Fruit fly (Drosophila melanogaster) whole organism, embryonic: ENCODE measurements around the gene NimC2.

Experiments
- ATbp ChIP-seq: fragments of 200-800 bp; sonication (Bioruptor generic); optimal IDR thresholded peaks from 2 replicates; lab custom pipeline; 2017; ENCODE audit warnings: missing biosample characterization, mild to moderate bottlenecking, missing genetic modification characterization, missing genetic modification reagents
- Adf1 ChIP-seq: fragments of 200-800 bp; sonication (Bioruptor generic); IDR thresholded peaks from 2 replicates; pipeline ENCODE4 v1.3.6; 2022; ENCODE audit warnings: missing biosample characterization, missing genetic modification characterization
- Awh ChIP-seq: fragments of 200-800 bp; sonication (Bioruptor generic); IDR thresholded peaks from 2 replicates; pipeline ENCODE4, ENCODE4 v1.3.6; 2022; ENCODE audit warnings: missing biosample characterization, missing genetic modification characterization
- CG11085 ChIP-seq: fragments of 200-800 bp; sonication (Bioruptor generic); IDR thresholded peaks from 2 replicates; pipeline ENCODE4 v1.3.6; 2022; ENCODE audit warnings: missing biosample characterization, missing genetic modification characterization
- CG11398 ChIP-seq: fragments of 200-800 bp; sonication (Bioruptor generic); optimal IDR thresholded peaks from 2 replicates; lab custom pipeline; 2016; ENCODE audit warnings: missing biosample characterization, missing genetic modification characterization
- CG11560 ChIP-seq: fragments of 200-800 bp; sonication (Bioruptor generic); IDR thresholded peaks from 3 replicates; pipeline ENCODE4 v1.3.6; 2022; ENCODE audit warnings: missing biosample characterization, missing genetic modification characterization
- CG12769 ChIP-seq: fragments of 200-800 bp; sonication (Bioruptor generic); optimal IDR thresholded peaks from 2 replicates; lab custom pipeline; 2019; ENCODE audit warnings: missing biosample characterization, mild to moderate bottlenecking, missing genetic modification characterization, moderate library complexity
- CG13123 ChIP-seq: fragments of 200-800 bp; sonication (Bioruptor generic); optimal IDR thresholded peaks from 2 replicates; lab custom pipeline; 2016; ENCODE audit warnings: missing biosample characterization, missing genetic modification characterization
- CG14860 ChIP-seq: fragments of 200-800 bp; sonication (Bioruptor generic); IDR thresholded peaks from 3 replicates; pipeline ENCODE4 v1.3.6; 2022; ENCODE audit warnings: missing biosample characterization, missing genetic modification characterization; ENCODE audit not compliant: partially characterized antibody
- CG15696 ChIP-seq: fragments of 200-800 bp; sonication (Bioruptor generic); optimal IDR thresholded peaks from 2 replicates; lab custom pipeline; 2019; ENCODE audit warnings: missing biosample characterization, mild to moderate bottlenecking, missing genetic modification characterization, moderate library complexity
- CG17186 ChIP-seq: fragments of 200-800 bp; sonication (Bioruptor generic); optimal IDR thresholded peaks from 3 replicates; lab custom pipeline; 2017; ENCODE audit warnings: missing biosample characterization, missing genetic modification reagents, missing genetic modification characterization
- CG18262 ChIP-seq: fragments of 200-800 bp; optimal IDR thresholded peaks from 3 replicates; lab custom pipeline; 2019; ENCODE audit warnings: missing biosample characterization, mild to moderate bottlenecking, missing genetic modification characterization, moderate library complexity
- CG2129 ChIP-seq: fragments of 200-800 bp; sonication (Bioruptor generic); IDR thresholded peaks from 2 replicates; pipeline ENCODE4 v1.3.6; 2022; ENCODE audit warnings: missing biosample characterization, missing genetic modification characterization; ENCODE audit not compliant: partially characterized antibody
- CG2875 ChIP-seq: fragments of 200-800 bp; sonication (Bioruptor generic); optimal IDR thresholded peaks from 2 replicates; lab custom pipeline; 2017; ENCODE audit warnings: missing biosample characterization, mild to moderate bottlenecking, missing genetic modification characterization, missing genetic modification reagents
- CG31441 ChIP-seq: fragments of 200-800 bp; sonication (Bioruptor generic); IDR thresholded peaks from 2 replicates; pipeline ENCODE4 v1.3.6; 2022; ENCODE audit warnings: missing biosample characterization, missing genetic modification characterization
- CG3281 ChIP-seq: fragments of 200-800 bp; sonication (Bioruptor generic); optimal IDR thresholded peaks from 3 replicates; lab custom pipeline; 2017; ENCODE audit warnings: missing biosample characterization, mild to moderate bottlenecking, missing genetic modification characterization
- CG4854 ChIP-seq: fragments of 200-800 bp; sonication (Bioruptor generic); optimal IDR thresholded peaks from 2 replicates; lab custom pipeline; 2016; ENCODE audit warnings: missing biosample characterization, missing genetic modification characterization, inconsistent platforms
- CG6689 ChIP-seq: fragments of 200-800 bp; sonication (Bioruptor generic); IDR thresholded peaks from 2 replicates; pipeline ENCODE4 v1.3.6; 2022; ENCODE audit warnings: missing biosample characterization, missing genetic modification characterization
- CG7745 ChIP-seq: fragments of 200-800 bp; sonication (Bioruptor generic); optimal IDR thresholded peaks from 2 replicates; lab custom pipeline; 2018; ENCODE audit warnings: missing biosample characterization, mild to moderate bottlenecking, missing genetic modification characterization, moderate library complexity
- CG8281 ChIP-seq: fragments of 200-800 bp; sonication (Bioruptor generic); optimal IDR thresholded peaks from 2 replicates; lab custom pipeline; 2018; ENCODE audit warnings: missing biosample characterization, mild to moderate bottlenecking, missing genetic modification characterization, moderate library complexity
- CG8359 ChIP-seq: fragments of 200-800 bp; sonication (Bioruptor generic); optimal IDR thresholded peaks from 2 replicates; lab custom pipeline; 2017; ENCODE audit warnings: missing biosample characterization, mild to moderate bottlenecking, missing genetic modification characterization, borderline replicate concordance
- CG9215 ChIP-seq: fragments of 200-800 bp; sonication (Bioruptor generic); IDR thresholded peaks from 2 replicates; pipeline ENCODE4 v1.3.6; 2022; ENCODE audit warnings: missing biosample characterization, missing genetic modification characterization
- CG9932 ChIP-seq: fragments of 200-800 bp; sonication (Bioruptor generic); IDR thresholded peaks from 2 replicates; pipeline ENCODE4 v1.3.6; 2022; ENCODE audit warnings: missing biosample characterization, missing genetic modification characterization
- Deaf1 ChIP-seq: fragments of 200-800 bp; optimal IDR thresholded peaks from 3 replicates; lab custom pipeline; 2019; ENCODE audit warnings: missing biosample characterization, mild to moderate bottlenecking, missing genetic modification characterization, moderate library complexity
- Fer1 ChIP-seq: fragments of 200-800 bp; sonication (Bioruptor generic); optimal IDR thresholded peaks from 2 replicates; lab custom pipeline; 2017; ENCODE audit warnings: missing biosample characterization, mild to moderate bottlenecking, missing genetic modification characterization
- Fer2 ChIP-seq: fragments of 200-800 bp; sonication (Bioruptor generic); optimal IDR thresholded peaks from 2 replicates; lab custom pipeline; 2018; ENCODE audit warnings: missing biosample characterization, mild to moderate bottlenecking, missing genetic modification characterization, moderate library complexity
- Hand ChIP-seq: fragments of 200-800 bp; sonication (Bioruptor generic); optimal IDR thresholded peaks from 2 replicates; lab custom pipeline; 2017; ENCODE audit warnings: mild to moderate bottlenecking, missing biosample characterization, missing genetic modification reagents, missing genetic modification characterization
- Hr3 ChIP-seq: fragments of 200-800 bp; sonication (Bioruptor generic); optimal IDR thresholded peaks from 3 replicates; lab custom pipeline; 2016; ENCODE audit warnings: missing biosample characterization, missing genetic modification characterization
- Kr ChIP-seq: fragments of 200-800 bp; sonication (Bioruptor generic); optimal IDR thresholded peaks from 2 replicates; lab custom pipeline; 2017; ENCODE audit warnings: missing biosample characterization, mild to moderate bottlenecking, missing genetic modification characterization
- NfI ChIP-seq: fragments of 200-800 bp; sonication (Bioruptor generic); optimal IDR thresholded peaks from 3 replicates; lab custom pipeline; 2018; ENCODE audit warnings: missing biosample characterization, mild to moderate bottlenecking, missing genetic modification characterization, moderate library complexity
- Ptx1 ChIP-seq: fragments of 200-800 bp; sonication (Bioruptor generic); IDR thresholded peaks from 2 replicates; pipeline ENCODE4 v1.3.6; 2022; ENCODE audit warnings: missing biosample characterization, missing genetic modification characterization
- Xrp1 ChIP-seq: fragments of 200-800 bp; sonication (Bioruptor generic); IDR thresholded peaks from 2 replicates; pipeline ENCODE4 v1.3.6; 2022; ENCODE audit warnings: missing biosample characterization, missing genetic modification characterization
- aop ChIP-seq: fragments of 200-800 bp; sonication (Bioruptor generic); IDR thresholded peaks from 2 replicates; pipeline ENCODE4 v1.3.6; 2022; ENCODE audit warnings: missing biosample characterization, missing genetic modification characterization
- bcd ChIP-seq: fragments of 200-800 bp; sonication (Bioruptor generic); optimal IDR thresholded peaks from 2 replicates; lab custom pipeline; 2017; ENCODE audit warnings: missing biosample characterization, mild to moderate bottlenecking, missing genetic modification characterization
- caup ChIP-seq: fragments of 200-800 bp; sonication (Bioruptor generic); optimal IDR thresholded peaks from 3 replicates; lab custom pipeline; 2017; ENCODE audit warnings: missing biosample characterization, mild to moderate bottlenecking, missing genetic modification characterization, moderate library complexity; ENCODE audit not compliant: severe bottlenecking
- crp ChIP-seq, 2 experiments: fragments of 200-800 bp; sonication (Bioruptor generic); optimal IDR thresholded peaks; 2 replicates in 1 of 2; 3 replicates in 1 of 2; lab custom pipeline; 2017; ENCODE audit warnings: missing biosample characterization in 2 of 2, missing genetic modification characterization in 2 of 2, mild to moderate bottlenecking in 1 of 2, moderate library complexity in 1 of 2
- da ChIP-seq: fragments of 200-800 bp; sonication (Bioruptor generic); optimal IDR thresholded peaks from 2 replicates; lab custom pipeline; 2016; ENCODE audit warnings: missing biosample characterization, missing genetic modification characterization
- dati ChIP-seq: fragments of 200-800 bp; sonication (Bioruptor generic); IDR thresholded peaks from 2 replicates; pipeline ENCODE4 v1.3.6; 2022; ENCODE audit warnings: missing biosample characterization, missing genetic modification characterization
- ems ChIP-seq: fragments of 200-800 bp; sonication (Bioruptor generic); optimal IDR thresholded peaks from 3 replicates; lab custom pipeline; 2016; ENCODE audit warnings: missing biosample characterization, missing genetic modification characterization
- gce ChIP-seq: fragments of 200-800 bp; sonication (Bioruptor generic); IDR thresholded peaks from 3 replicates; pipeline ENCODE4 v1.3.6; 2022; ENCODE audit warnings: missing biosample characterization, missing genetic modification characterization
- grau ChIP-seq: fragments of 200-800 bp; optimal IDR thresholded peaks from 3 replicates; lab custom pipeline; 2019; ENCODE audit warnings: missing biosample characterization, mild to moderate bottlenecking, missing genetic modification characterization, moderate library complexity
- gsb ChIP-seq: fragments of 200-800 bp; sonication (Bioruptor generic); IDR thresholded peaks from 2 replicates; pipeline ENCODE4 v1.3.6; 2022; ENCODE audit warnings: missing biosample characterization, missing genetic modification characterization
- hb ChIP-seq: fragments of 200-800 bp; sonication (Bioruptor generic); IDR thresholded peaks from 3 replicates; pipeline ENCODE4 v1.3.6; 2022; ENCODE audit warnings: missing biosample characterization, missing genetic modification characterization; ENCODE audit not compliant: partially characterized antibody
- lilli ChIP-seq: fragments of 200-800 bp; sonication (Bioruptor generic); optimal IDR thresholded peaks from 3 replicates; lab custom pipeline; 2016; ENCODE audit warnings: missing biosample characterization, missing genetic modification characterization
- pfk ChIP-seq: fragments of 200-800 bp; sonication (Bioruptor generic); optimal IDR thresholded peaks from 2 replicates; lab custom pipeline; 2018; ENCODE audit warnings: missing biosample characterization, mild to moderate bottlenecking, missing genetic modification characterization, moderate library complexity
- pum ChIP-seq: fragments of 200-800 bp; sonication (Bioruptor generic); optimal IDR thresholded peaks from 2 replicates; lab custom pipeline; 2016; ENCODE audit warnings: missing biosample characterization, missing genetic modification characterization
- sima ChIP-seq: fragments of 200-800 bp; sonication (Bioruptor generic); optimal IDR thresholded peaks from 2 replicates; lab custom pipeline; 2016; ENCODE audit warnings: missing biosample characterization, missing genetic modification characterization
- stwl ChIP-seq: fragments of 200-800 bp; sonication (Bioruptor generic); optimal IDR thresholded peaks from 3 replicates; lab custom pipeline; 2018; ENCODE audit warnings: missing biosample characterization, mild to moderate bottlenecking, missing genetic modification characterization, moderate library complexity
- z ChIP-seq: fragments of 200-800 bp; sonication (Bioruptor generic); IDR thresholded peaks from 3 replicates; pipeline ENCODE4 v1.3.6; 2022; ENCODE audit warnings: missing biosample characterization, missing genetic modification characterization

Gene NimC2

dm6 chr2L:14022130-14022735 is 42.3 kb downstream of the NimC2 start (continued):
- peak; percentile 88 for TF ChIP-seq caup
- TF ChIP-seq CG2129 (GFP tag; lab: Robert Waterston, UW) = no peak
- peak; percentile 43 for TF ChIP-seq CG17186 (GFP tag; lab: Kevin White, UChicago)
- TF ChIP-seq CG6689 (GFP tag; lab: Robert Waterston, UW) = peak; percentile 96
- TF ChIP-seq hb (GFP tag; lab: Robert Waterston, UW) = no peak
- peak; percentile 61 for TF ChIP-seq lilli (GFP tag; lab: Kevin White, UChicago)
- TF ChIP-seq CG11560 = peak; percentile 83; the same call in 2 of the 3 replicates
- peak; percentile 98 for TF ChIP-seq CG18262 (tag; lab: Kevin White, UChicago)
- peak; percentile 56 for TF ChIP-seq CG7745 (tag; lab: Kevin White, UChicago)
- TF ChIP-seq CG31441 (GFP tag; lab: Robert Waterston, UW) = peak; percentile 97
- peak; percentile 87 for TF ChIP-seq CG8281
- no peak for TF ChIP-seq CG4854
- peak; percentile 83 for TF ChIP-seq Deaf1
- peak; percentile 92 for TF ChIP-seq Hr3
- TF ChIP-seq CG15696 (tag; lab: Kevin White, UChicago) = peak; percentile 85
- TF ChIP-seq CG3281 (GFP tag; lab: Kevin White, UChicago) = peak; percentile 96
- TF ChIP-seq sima (GFP tag; lab: Kevin White, UChicago) = no peak
- peak; percentile 40 for TF ChIP-seq pum
- TF ChIP-seq CG12769 (tag; lab: Kevin White, UChicago) = peak; percentile 69
- TF ChIP-seq dati = peak; percentile 72
- TF ChIP-seq CG2875 (GFP tag; lab: Kevin White, UChicago) = peak; percentile 92
- peak; percentile 92 for TF ChIP-seq CG9215 (GFP tag; lab: Robert Waterston, UW)
- peak; percentile 72; the same call in 1 of the 3 replicates for TF ChIP-seq gce
- TF ChIP-seq pfk = no peak
- TF ChIP-seq stwl (tag; lab: Kevin White, UChicago) = peak; percentile 14
- TF ChIP-seq Xrp1 = peak; percentile 93
- no peak for TF ChIP-seq CG14860 (GFP tag; lab: Robert Waterston, UW)
- peak in 1 of 2 experiments; percentile 54 for TF ChIP-seq crp (GFP tag; optimal IDR thresholded peaks at IDR 0.05; lab: Kevin White, UChicago)
- no peak for TF ChIP-seq aop (GFP tag; lab: Robert Waterston, UW)
- peak; percentile 93 for TF ChIP-seq ATbp (GFP tag; lab: Kevin White, UChicago)
- TF ChIP-seq Fer2 = peak; percentile 90
- peak; percentile 85 for TF ChIP-seq CG9932 (GFP tag; lab: Robert Waterston, UW)
- no peak for TF ChIP-seq z (GFP tag; lab: Robert Waterston, UW)
- TF ChIP-seq gsb = peak; percentile 92
- peak; percentile 93 for TF ChIP-seq NfI (GFP tag; lab: Kevin White, UChicago)
- TF ChIP-seq CG11085 = peak; percentile 76
- peak; percentile 32 for TF ChIP-seq ems (GFP tag; lab: Kevin White, UChicago)
- TF ChIP-seq Kr (GFP tag; lab: Kevin White, UChicago) = no peak
- peak; percentile 95 for TF ChIP-seq Fer1 (GFP tag; lab: Kevin White, UChicago)
- peak; percentile 97 for TF ChIP-seq grau (tag; lab: Kevin White, UChicago)
- TF ChIP-seq CG8359 (GFP tag; lab: Kevin White, UChicago) = peak; percentile 86
- peak; percentile 78; the same call in 1 of the 2 replicates for TF ChIP-seq Adf1 (GFP tag; lab: Robert Waterston, UW)
- TF ChIP-seq Ptx1 (GFP tag; lab: Robert Waterston, UW) = peak; percentile 94
- peak; percentile 67 for TF ChIP-seq CG13123 (GFP tag; lab: Kevin White, UChicago)
- TF ChIP-seq da (GFP tag; lab: Kevin White, UChicago) = no peak
- peak; percentile 23 for TF ChIP-seq CG11398
- peak; percentile 84 for TF ChIP-seq Awh (GFP tag; lab: Robert Waterston, UW)
- peak; percentile 93 for TF ChIP-seq bcd (GFP tag; lab: Kevin White, UChicago)
- peak; percentile 91 for TF ChIP-seq Hand (GFP tag; lab: Kevin White, UChicago)
